Fruit fly (Drosophila melanogaster) whole organism, embryonic: ENCODE data around the gene CG13074.
A peak's percentile ranks its signal among the peaks of the same experiment; 100 is the strongest.

Source experiments
- CG11560 ChIP-seq: fragments of 200-800 bp; sonication (Bioruptor generic); IDR thresholded peaks from 3 replicates; pipeline ENCODE4 v1.3.6; 2022; ENCODE audit warnings: missing biosample characterization, missing genetic modification characterization
- CG12391 ChIP-seq: fragments of 200-800 bp; sonication (Bioruptor generic); optimal IDR thresholded peaks from 3 replicates; lab custom pipeline; 2018; ENCODE audit warnings: missing biosample characterization, mild to moderate bottlenecking, missing genetic modification characterization, moderate library complexity
- CG6813 ChIP-seq: fragments of 200-800 bp; sonication (Bioruptor generic); optimal IDR thresholded peaks from 2 replicates; lab custom pipeline; 2017; ENCODE audit warnings: missing biosample characterization, missing genetic modification characterization, mild to moderate bottlenecking, moderate library complexity, missing genetic modification reagents
- Chrac-16 ChIP-seq: fragments of 200-800 bp; sonication (Bioruptor generic); optimal IDR thresholded peaks from 3 replicates; lab custom pipeline; 2016; ENCODE audit warnings: missing biosample characterization, missing genetic modification characterization
- HLH54F ChIP-seq: fragments of 200-800 bp; sonication (Bioruptor generic); optimal IDR thresholded peaks from 3 replicates; lab custom pipeline; 2016; ENCODE audit warnings: missing biosample characterization, missing genetic modification characterization
- Hr3 ChIP-seq: fragments of 200-800 bp; sonication (Bioruptor generic); optimal IDR thresholded peaks from 3 replicates; lab custom pipeline; 2016; ENCODE audit warnings: missing biosample characterization, missing genetic modification characterization
- PHDP ChIP-seq: fragments of 200-800 bp; sonication (Bioruptor generic); optimal IDR thresholded peaks from 3 replicates; lab custom pipeline; 2018; ENCODE audit warnings: missing biosample characterization, mild to moderate bottlenecking, missing genetic modification characterization, moderate library complexity
- corto ChIP-seq: fragments of 200-800 bp; sonication (Bioruptor generic); optimal IDR thresholded peaks from 2 replicates; lab custom pipeline; 2016; ENCODE audit warnings: missing biosample characterization, mild to moderate bottlenecking, missing genetic modification characterization, moderate library complexity
- cwo ChIP-seq: fragments of 200-800 bp; sonication (Bioruptor generic); optimal IDR thresholded peaks from 3 replicates; lab custom pipeline; 2017; ENCODE audit warnings: missing biosample characterization, missing genetic modification characterization, mild to moderate bottlenecking, moderate library complexity, missing genetic modification reagents
- dati ChIP-seq: fragments of 200-800 bp; sonication (Bioruptor generic); IDR thresholded peaks from 2 replicates; pipeline ENCODE4 v1.3.6; 2022; ENCODE audit warnings: missing biosample characterization, missing genetic modification characterization
- gcm ChIP-seq: fragments of 200-800 bp; sonication (Bioruptor generic); optimal IDR thresholded peaks from 2 replicates; lab custom pipeline; 2019; ENCODE audit warnings: missing biosample characterization, mild to moderate bottlenecking, missing genetic modification characterization, moderate library complexity
- scrt ChIP-seq: fragments of 200-800 bp; sonication (Bioruptor generic); optimal IDR thresholded peaks from 2 replicates; lab custom pipeline; 2018; ENCODE audit warnings: missing biosample characterization, mild to moderate bottlenecking, missing genetic modification characterization, moderate library complexity
- tll ChIP-seq, 2 experiments: fragments of 200-800 bp in 1 of 2; fragments of >200 bp in 1 of 2; sonication (Bioruptor generic) in 1 of 2; optimal IDR thresholded peaks; 2 replicates each; lab custom pipeline; 2017 to 2019; ENCODE audit warnings: missing biosample characterization in 2 of 2, missing genetic modification characterization in 2 of 2, mild to moderate bottlenecking in 1 of 2, moderate library complexity in 1 of 2

CG13074 gene

DNA sequence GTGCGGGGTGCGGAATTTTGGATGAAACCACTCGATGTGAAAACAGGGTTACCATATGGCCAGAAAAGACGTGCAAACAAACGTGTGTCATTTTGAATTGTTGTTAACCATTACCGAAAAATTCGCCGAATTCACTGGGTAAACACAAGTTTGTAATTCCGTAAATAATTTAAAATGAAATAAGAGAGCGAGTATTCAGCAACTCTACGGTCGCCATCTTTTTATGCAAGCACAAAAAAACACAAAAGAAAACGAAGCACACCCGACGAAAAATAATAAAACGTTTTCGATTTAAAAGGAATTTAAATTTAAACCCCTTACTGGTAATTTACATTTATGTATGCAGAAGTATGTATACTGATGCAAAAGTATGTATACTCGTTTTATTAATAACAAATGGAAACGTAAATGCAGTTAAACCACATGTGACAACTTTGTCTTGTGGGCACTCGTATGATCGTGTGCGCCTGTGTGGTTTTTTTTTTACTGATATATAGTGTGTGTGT lies 51.4 kb downstream of the CG13074 start (continued):
- TF ChIP-seq dati = peak; percentile 79
- peak; percentile 96 for TF ChIP-seq gcm (GFP tag; lab: Kevin White, UChicago)
- peak; percentile 97 for TF ChIP-seq CG12391 (tag; lab: Kevin White, UChicago)
- peak; percentile 72; the same call in 2 of the 3 replicates for TF ChIP-seq CG11560
- peak; percentile 97 for TF ChIP-seq PHDP (tag; lab: Kevin White, UChicago)
- peak; percentile 92 for TF ChIP-seq CG6813 (GFP tag; lab: Kevin White, UChicago)
- TF ChIP-seq corto (GFP tag; lab: Kevin White, UChicago) = peak; percentile 97
- TF ChIP-seq scrt (GFP tag; lab: Kevin White, UChicago) = peak; percentile 91
- peak; percentile 88 for TF ChIP-seq HLH54F
- peak; percentile 89 for TF ChIP-seq Chrac-16
- peak; percentile 90 for TF ChIP-seq cwo (GFP tag; lab: Kevin White, UChicago)
- TF ChIP-seq tll (GFP tag; optimal IDR thresholded peaks at IDR 0.05; lab: Kevin White, UChicago) = peak in 1 of 2 experiments; percentile 0
- TF ChIP-seq Hr3 (GFP tag; lab: Kevin White, UChicago) = peak; percentile 85
